Worm (Caenorhabditis elegans) whole organism, L3 larva: ENCODE data around the gene K12D12.4.

Source experiments
- R02D3.7 ChIP-seq: fragments of 150-350 bp; optimal IDR thresholded peaks from 2 replicates; lab custom pipeline; 2014; ENCODE audit warnings: missing biosample characterization, missing genetic modification characterization
- ZK546.5 ChIP-seq: sonication (generic microtip); optimal IDR thresholded peaks from 2 replicates; lab custom pipeline; 2017; ENCODE audit warnings: missing biosample characterization, missing genetic modification characterization
- ceh-82 ChIP-seq: fragments of 150-350 bp; optimal IDR thresholded peaks from 2 replicates; lab custom pipeline; 2014; ENCODE audit warnings: missing biosample characterization, missing genetic modification characterization
- daf-12 ChIP-seq: fragments of 150-350 bp; optimal IDR thresholded peaks from 2 replicates; lab custom pipeline; 2014; ENCODE audit warnings: missing biosample characterization, missing genetic modification reagents, missing genetic modification characterization
- eor-1 ChIP-seq, 2 experiments: fragments of 150-350 bp; optimal IDR thresholded peaks; 2 replicates each; lab custom pipeline; 2014 to 2018; ENCODE audit warnings: missing biosample characterization in 2 of 2, missing genetic modification characterization in 2 of 2
- lsy-12 ChIP-seq: sonication (generic microtip); optimal IDR thresholded peaks from 2 replicates; lab custom pipeline; 2016; ENCODE audit warnings: mild to moderate bottlenecking, missing genetic modification characterization, missing compliant biosample characterization
- snpc-4 ChIP-seq: fragments of 150-350 bp; optimal IDR thresholded peaks from 2 replicates; lab custom pipeline; 2014; ENCODE audit warnings: missing biosample characterization, missing genetic modification characterization
- tbx-2 ChIP-seq: sonication (generic microtip); optimal IDR thresholded peaks from 2 replicates; lab custom pipeline; 2016; ENCODE audit warnings: mild to moderate bottlenecking, missing genetic modification characterization, missing compliant biosample characterization
- unc-62 ChIP-seq: fragments of 150-350 bp; sonication (generic microtip); optimal IDR thresholded peaks from 4 replicates; lab custom pipeline; 2014; ENCODE audit warnings: missing biosample characterization, missing genetic modification reagents, missing genetic modification characterization

DNA sequence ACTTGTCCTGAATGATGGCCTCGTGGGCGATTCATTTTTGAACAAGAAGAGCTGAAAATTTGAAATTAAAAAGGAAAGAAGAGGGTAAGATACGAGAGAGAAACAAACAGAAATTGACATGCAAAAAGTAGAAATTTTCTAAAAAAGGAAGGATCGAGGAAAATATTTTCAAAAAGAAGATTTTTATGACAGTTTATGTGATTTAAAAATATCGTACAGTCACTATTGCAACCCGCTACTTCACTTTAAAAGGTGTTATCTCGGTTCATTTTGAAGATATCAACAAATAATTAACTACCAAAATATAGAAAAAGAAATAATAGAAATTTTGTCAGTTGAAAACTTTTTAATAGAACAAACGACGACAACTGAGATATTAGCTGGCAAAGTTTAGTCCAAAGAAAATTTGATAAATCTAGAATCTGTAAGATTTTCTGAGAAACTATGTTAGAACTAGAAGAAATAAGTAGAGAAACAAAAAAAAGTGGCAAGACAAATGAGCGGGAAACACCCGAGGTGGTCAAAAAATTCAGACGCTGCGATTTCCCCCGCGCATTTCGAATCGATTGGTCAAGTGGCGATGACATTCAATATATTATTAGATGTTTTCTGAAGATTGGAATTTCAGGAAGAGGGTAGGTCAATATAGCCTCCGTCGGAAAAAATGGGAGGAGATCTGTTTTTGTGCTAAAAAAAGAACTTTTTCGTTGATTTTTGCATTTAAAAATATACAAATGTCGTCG is 41.8 kb downstream of the K12D12.4 start, which contains the start of gene Y6D1A.1:
- TF ChIP-seq lsy-12 (tag; lab: Kevin White, UChicago) (no peak), eor-1 (tag; optimal IDR thresholded peaks at IDR 0.05; lab: Kevin White, UChicago) (no peak), unc-62 (no peak), tbx-2 (tag; lab: Kevin White, UChicago) (no peak), ZK546.5 (tag; lab: Kevin White, UChicago) (no peak), ceh-82 (tag; lab: Kevin White, UChicago) (no peak), snpc-4 (tag; lab: Kevin White, UChicago) (no peak), R02D3.7 (tag; lab: Kevin White, UChicago) (no peak), daf-12 (tag; lab: Kevin White, UChicago) (no peak)
